Worm (Caenorhabditis elegans) whole organism, young adult: ENCODE measurements around the gene sec-61.G.

ENCODE experiments used
- C17E4.6 ChIP-seq: fragments of 200-800 bp; sonication (Bioruptor generic); IDR thresholded peaks from 2 replicates; pipeline ENCODE4 v1.3.6; 2022; ENCODE audit warnings: missing genetic modification reagents, missing genetic modification characterization, missing compliant biosample characterization
- F22D6.2 ChIP-seq: sonication (generic microtip); optimal IDR thresholded peaks from 2 replicates; lab custom pipeline; 2016; ENCODE audit warnings: mild to moderate bottlenecking, missing genetic modification characterization, missing compliant biosample characterization
- F23B12.7 ChIP-seq: sonication (generic microtip); optimal IDR thresholded peaks from 2 replicates; lab custom pipeline; 2017; ENCODE audit warnings: missing genetic modification characterization, mild to moderate bottlenecking, missing compliant biosample characterization, antibody characterized with exemption, moderate library complexity; ENCODE audit not compliant: insufficient read depth
- F37B4.10 ChIP-seq: fragments of 200-800 bp; sonication (Bioruptor generic); IDR thresholded peaks from 2 replicates; pipeline ENCODE4 v1.3.6; 2022; ENCODE audit warnings: missing genetic modification characterization, missing compliant biosample characterization
- F39B2.1 ChIP-seq: fragments of 200-800 bp; sonication (Bioruptor generic); IDR thresholded peaks from 2 replicates; pipeline ENCODE4 v1.3.6; 2022; ENCODE audit warnings: missing genetic modification reagents, missing genetic modification characterization, missing compliant biosample characterization
- F57C9.4 ChIP-seq: sonication (generic microtip); optimal IDR thresholded peaks from 2 replicates; lab custom pipeline; 2017; ENCODE audit warnings: mild to moderate bottlenecking, missing genetic modification characterization, missing compliant biosample characterization
- K11D2.4 ChIP-seq: fragments of 200-800 bp; sonication (Bioruptor generic); IDR thresholded peaks from 2 replicates; pipeline ENCODE4 v1.3.6; 2022; ENCODE audit warnings: missing genetic modification reagents, missing genetic modification characterization, missing compliant biosample characterization
- K12H6.12 ChIP-seq: fragments of 200-800 bp; sonication (Bioruptor generic); optimal IDR thresholded peaks from 2 replicates; lab custom pipeline; 2018; ENCODE audit warnings: mild to moderate bottlenecking, missing genetic modification characterization, missing compliant biosample characterization
- Y67H2A.10 ChIP-seq: fragments of 200-800 bp; sonication (Bioruptor generic); conservative IDR thresholded peaks from 2 replicates; pipeline ENCODE4 v1.3.6; 2022; ENCODE audit warnings: missing genetic modification reagents, missing genetic modification characterization, missing compliant biosample characterization
- Y79H2A.3 ChIP-seq: fragments of 200-800 bp; sonication (Bioruptor generic); conservative IDR thresholded peaks from 2 replicates; pipeline ENCODE4 v1.3.6; 2022; ENCODE audit warnings: missing genetic modification reagents, missing genetic modification characterization, missing compliant biosample characterization
- aptf-3 ChIP-seq: fragments of 200-800 bp; sonication (Bioruptor generic); IDR thresholded peaks from 2 replicates; pipeline ENCODE4 v1.3.6; 2022; ENCODE audit warnings: missing genetic modification characterization, missing compliant biosample characterization
- athp-1 ChIP-seq: sonication (generic microtip); optimal IDR thresholded peaks from 2 replicates; lab custom pipeline; 2017; ENCODE audit warnings: mild to moderate bottlenecking, missing genetic modification characterization, missing compliant biosample characterization
- attf-3 ChIP-seq: fragments of 200-800 bp; sonication (Bioruptor generic); conservative IDR thresholded peaks from 2 replicates; pipeline ENCODE4 v1.3.6; 2022; ENCODE audit warnings: missing genetic modification reagents, missing genetic modification characterization, missing compliant biosample characterization
- bed-1 ChIP-seq: fragments of 200-800 bp; sonication (Bioruptor generic); IDR thresholded peaks from 2 replicates; pipeline ENCODE4 v1.3.6; 2022; ENCODE audit warnings: missing genetic modification reagents, missing genetic modification characterization, missing compliant biosample characterization
- cebp-1 ChIP-seq, 2 experiments: fragments of 200-800 bp in 1 of 2; sonication (Bioruptor generic) in 1 of 2; sonication (generic microtip) in 1 of 2; IDR thresholded peaks in 1 of 2; optimal IDR thresholded peaks in 1 of 2; 2 replicates each; pipeline versions ENCODE4 v1.3.6 to Lab custom; 2017 to 2022; ENCODE audit warnings: missing compliant biosample characterization in 2 of 2, missing genetic modification characterization in 2 of 2, mild to moderate bottlenecking in 1 of 2, missing genetic modification reagents in 1 of 2, moderate library complexity in 1 of 2
- ceh-40 ChIP-seq: fragments of 200-800 bp; sonication (Bioruptor generic); IDR thresholded peaks from 2 replicates; pipeline ENCODE4 v1.3.6; 2022; ENCODE audit warnings: missing genetic modification characterization, missing compliant biosample characterization
- ceh-58 ChIP-seq: fragments of 200-800 bp; sonication (Bioruptor generic); IDR thresholded peaks from 2 replicates; pipeline ENCODE4 v1.3.6; 2022; ENCODE audit warnings: missing genetic modification characterization, missing compliant biosample characterization
- ceh-79 ChIP-seq: sonication (generic microtip); optimal IDR thresholded peaks from 2 replicates; lab custom pipeline; 2017; ENCODE audit warnings: mild to moderate bottlenecking, missing genetic modification characterization, missing compliant biosample characterization
- die-1 ChIP-seq: sonication (generic microtip); optimal IDR thresholded peaks from 2 replicates; lab custom pipeline; 2016; ENCODE audit warnings: missing genotype, mild to moderate bottlenecking, missing genetic modification characterization, missing compliant biosample characterization
- dpff-1 ChIP-seq: sonication (generic microtip); optimal IDR thresholded peaks from 2 replicates; lab custom pipeline; 2017; ENCODE audit warnings: mild to moderate bottlenecking, missing genetic modification characterization, missing compliant biosample characterization
- efl-1 ChIP-seq: fragments of 150-350 bp; optimal IDR thresholded peaks from 2 replicates; lab custom pipeline; 2014; ENCODE audit warnings: missing biosample characterization, missing genetic modification reagents, missing genetic modification characterization
- egl-18 ChIP-seq: fragments of 200-800 bp; sonication (Bioruptor generic); IDR thresholded peaks from 2 replicates; pipeline ENCODE4 v1.3.6; 2022; ENCODE audit warnings: missing genetic modification reagents, missing genetic modification characterization, missing compliant biosample characterization
- fkh-3 ChIP-seq: sonication (generic microtip); optimal IDR thresholded peaks from 2 replicates; lab custom pipeline; 2016; ENCODE audit warnings: mild to moderate bottlenecking, missing genetic modification characterization, missing compliant biosample characterization
- hlh-26 ChIP-seq: fragments of 200-800 bp; sonication (Bioruptor generic); conservative IDR thresholded peaks from 2 replicates; pipeline ENCODE4 v1.3.6; 2022; ENCODE audit warnings: missing genetic modification reagents, missing genetic modification characterization, missing compliant biosample characterization
- hsf-1 ChIP-seq: fragments of 200-800 bp; sonication (Bioruptor generic); IDR thresholded peaks from 2 replicates; pipeline ENCODE4 v1.3.6; 2022; ENCODE audit warnings: missing genetic modification reagents, missing genetic modification characterization, missing compliant biosample characterization
- lag-1 ChIP-seq: fragments of 200-800 bp; sonication (Bioruptor generic); IDR thresholded peaks from 2 replicates; pipeline ENCODE4 v1.3.6; 2022; ENCODE audit warnings: missing genetic modification reagents, missing genetic modification characterization, missing compliant biosample characterization
- let-526 ChIP-seq: fragments of 200-800 bp; sonication (Bioruptor generic); IDR thresholded peaks from 2 replicates; pipeline ENCODE4 v1.3.6; 2022; ENCODE audit warnings: missing genetic modification reagents, missing genetic modification characterization, missing compliant biosample characterization
- lin-35 ChIP-seq, 3 experiments: fragments of 150-350 bp in 2 of 3; sonication (generic microtip) in 1 of 3; optimal IDR thresholded peaks; 2 replicates each; lab custom pipeline; 2014 to 2018; ENCODE audit warnings: missing biosample characterization in 3 of 3, missing genetic modification characterization in 3 of 3, missing genetic modification reagents in 3 of 3
- lin-40 ChIP-seq: sonication (generic microtip); optimal IDR thresholded peaks from 2 replicates; lab custom pipeline; 2016; ENCODE audit warnings: missing genetic modification characterization, mild to moderate bottlenecking, missing compliant biosample characterization, missing genotype, missing genetic modification reagents
- madf-10 ChIP-seq: sonication (generic microtip); optimal IDR thresholded peaks from 2 replicates; lab custom pipeline; 2016; ENCODE audit warnings: mild to moderate bottlenecking, missing genetic modification characterization, missing compliant biosample characterization
- mcd-1 ChIP-seq: fragments of 200-800 bp; sonication (Bioruptor generic); IDR thresholded peaks from 2 replicates; pipeline ENCODE4 v1.3.6; 2022; ENCODE audit warnings: missing genetic modification reagents, missing genetic modification characterization, missing compliant biosample characterization
- nfya-2 ChIP-seq: fragments of 200-800 bp; sonication (Bioruptor generic); IDR thresholded peaks from 2 replicates; pipeline ENCODE4 v1.3.6; 2022; ENCODE audit warnings: missing genetic modification reagents, missing genetic modification characterization, missing compliant biosample characterization
- nhr-179 ChIP-seq: sonication (generic microtip); optimal IDR thresholded peaks from 2 replicates; lab custom pipeline; 2016; ENCODE audit warnings: mild to moderate bottlenecking, missing genetic modification characterization, missing compliant biosample characterization
- nhr-27 ChIP-seq: fragments of 200-800 bp; sonication (Bioruptor generic); optimal IDR thresholded peaks from 2 replicates; lab custom pipeline; 2018; ENCODE audit warnings: mild to moderate bottlenecking, missing genetic modification characterization, moderate library complexity, missing compliant biosample characterization
- nhr-80 ChIP-seq: sonication (generic microtip); optimal IDR thresholded peaks from 2 replicates; lab custom pipeline; 2016; ENCODE audit warnings: missing genetic modification characterization, missing compliant biosample characterization
- pbrm-1 ChIP-seq: fragments of 200-800 bp; sonication (Bioruptor generic); IDR thresholded peaks from 2 replicates; pipeline ENCODE4 v1.3.6; 2022; ENCODE audit warnings: missing genetic modification reagents, missing genetic modification characterization, missing compliant biosample characterization
- pha-4 ChIP-seq: fragments of 150-350 bp; sonication (generic microtip); optimal IDR thresholded peaks from 2 replicates; lab custom pipeline; 2014; ENCODE audit warnings: missing biosample characterization, missing genetic modification reagents, missing genetic modification characterization
- repo-1 ChIP-seq: sonication (generic microtip); optimal IDR thresholded peaks from 2 replicates; lab custom pipeline; 2017; ENCODE audit warnings: mild to moderate bottlenecking, missing genetic modification characterization, missing compliant biosample characterization
- sdz-38 ChIP-seq: sonication (generic microtip); optimal IDR thresholded peaks from 2 replicates; lab custom pipeline; 2016; ENCODE audit warnings: missing genotype, missing genetic modification characterization, missing compliant biosample characterization
- sea-2 ChIP-seq: fragments of 200-800 bp; sonication (Bioruptor generic); IDR thresholded peaks from 2 replicates; pipeline ENCODE4 v1.3.6; 2022; ENCODE audit warnings: missing genetic modification characterization, missing compliant biosample characterization
- snpc-1.1 ChIP-seq: sonication (generic microtip); optimal IDR thresholded peaks from 2 replicates; lab custom pipeline; 2017; ENCODE audit warnings: missing genetic modification characterization, mild to moderate bottlenecking, missing compliant biosample characterization, antibody characterized with exemption, moderate library complexity, missing genotype, missing genetic modification reagents; ENCODE audit not compliant: insufficient read depth
- snpc-1.3 ChIP-seq: sonication (generic microtip); optimal IDR thresholded peaks from 2 replicates; lab custom pipeline; 2017; ENCODE audit warnings: missing genetic modification characterization, mild to moderate bottlenecking, missing compliant biosample characterization, antibody characterized with exemption, moderate library complexity, missing genotype, missing genetic modification reagents; ENCODE audit not compliant: insufficient read depth
- tbp1 ChIP-seq: fragments of 200-800 bp; sonication (Bioruptor generic); optimal IDR thresholded peaks from 2 replicates; lab custom pipeline; 2018; ENCODE audit warnings: mild to moderate bottlenecking, missing genetic modification characterization, missing compliant biosample characterization
- unc-62 ChIP-seq: fragments of 150-350 bp; optimal IDR thresholded peaks from 2 replicates; lab custom pipeline; 2014; ENCODE audit warnings: missing biosample characterization, missing genetic modification reagents, missing genetic modification characterization
- zfh-2 ChIP-seq: fragments of 200-800 bp; sonication (Bioruptor generic); conservative IDR thresholded peaks from 2 replicates; pipeline ENCODE4 v1.3.6; 2022; ENCODE audit warnings: missing genetic modification reagents, missing genetic modification characterization, missing compliant biosample characterization
- ztf-18 ChIP-seq: sonication (generic microtip); optimal IDR thresholded peaks from 2 replicates; lab custom pipeline; 2016; ENCODE audit warnings: missing genotype, mild to moderate bottlenecking, missing genetic modification characterization, missing compliant biosample characterization
- ztf-26 ChIP-seq: sonication (generic microtip); optimal IDR thresholded peaks from 2 replicates; lab custom pipeline; 2017; ENCODE audit warnings: missing genetic modification characterization, missing compliant biosample characterization
- ztf-28 ChIP-seq: fragments of 200-800 bp; sonication (Bioruptor generic); IDR thresholded peaks from 2 replicates; pipeline ENCODE4 v1.3.6; 2022; ENCODE audit warnings: missing genetic modification reagents, missing genetic modification characterization, missing compliant biosample characterization

sec-61.G gene

DNA sequence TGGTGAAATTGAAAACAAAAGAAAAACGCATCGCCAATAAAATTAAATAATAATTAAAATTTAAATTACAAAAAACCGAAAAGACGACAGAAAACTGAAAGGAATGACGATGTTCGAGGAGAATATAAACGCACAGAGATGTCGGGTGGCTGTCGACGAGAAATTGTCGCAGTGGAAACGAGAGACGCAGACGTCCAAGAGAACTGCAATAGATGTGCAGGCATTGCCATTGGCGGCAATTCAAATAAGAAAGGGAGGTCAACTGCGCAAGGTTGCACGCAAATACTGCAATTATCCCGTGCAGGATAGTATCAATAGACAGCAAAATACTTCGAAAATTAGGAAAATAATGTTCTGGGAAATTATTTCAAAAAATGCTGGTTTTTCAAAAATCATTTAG lies 229 bp upstream of the sec-61.G start (continued):
- TF ChIP-seq die-1 (peak; percentile 40), ztf-28 (GFP tag; lab: Robert Waterston, UW) (peak; percentile 93), snpc-1.3 (tag; lab: Kevin White, UChicago) (peak; percentile 80), fkh-3 (tag; lab: Kevin White, UChicago) (no peak), lin-40 (tag; lab: Kevin White, UChicago) (peak; percentile 98), athp-1 (peak; percentile 99), efl-1 (GFP tag; lab: Kevin White, UChicago) (peak; percentile 98), cebp-1 (GFP tag; IDR thresholded peaks at IDR 0.05; lab: Robert Waterston, UW) (peak; percentile 72; the same call in 1 of the 2 replicates), cebp-1 (tag; optimal IDR thresholded peaks at IDR 0.05; lab: Kevin White, UChicago) (peak; percentile 93), sdz-38 (tag; lab: Kevin White, UChicago) (no peak), K12H6.12 (tag; lab: Kevin White, UChicago) (peak; percentile 97), snpc-1.1 (peak; percentile 81), ceh-79 (tag; lab: Kevin White, UChicago) (peak; percentile 91), nhr-80 (tag; lab: Kevin White, UChicago) (peak; percentile 99), ceh-58 (GFP tag; lab: Robert Waterston, UW) (0 out of 2 replicates have a peak, but pooled peaks have one; percentile 33), F23B12.7 (tag; lab: Kevin White, UChicago) (peak; percentile 89), bed-1 (GFP tag; lab: Robert Waterston, UW) (peak; percentile 95), F37B4.10 (GFP tag; lab: Robert Waterston, UW) (0 out of 2 replicates have a peak, but pooled peaks have one; percentile 90), dpff-1 (peak; percentile 84), nhr-27 (tag; lab: Kevin White, UChicago) (peak; percentile 70), lin-35 (GFP tag; optimal IDR thresholded peaks at IDR 0.05; lab: Kevin White, UChicago) (peak; percentile 94 to 99 (median 99)), sea-2 (GFP tag; lab: Robert Waterston, UW) (0 out of 2 replicates have a peak, but pooled peaks have one; percentile 42), let-526 (GFP tag; lab: Robert Waterston, UW) (peak; percentile 95), ztf-18 (tag; lab: Kevin White, UChicago) (peak; percentile 85), zfh-2 (GFP tag; lab: Robert Waterston, UW) (peak; percentile 94), unc-62 (GFP tag; lab: Kevin White, UChicago) (peak; percentile 81), C17E4.6 (peak; percentile 94), nfya-2 (GFP tag; lab: Robert Waterston, UW) (peak; percentile 97), F39B2.1 (GFP tag; lab: Robert Waterston, UW) (peak; percentile 94), Y79H2A.3 (peak; percentile 88; the same call in 1 of the 2 replicates), aptf-3 (0 out of 2 replicates have a peak, but pooled peaks have one; percentile 55), hsf-1 (GFP tag; lab: Robert Waterston, UW) (peak; percentile 90), lag-1 (GFP tag; lab: Robert Waterston, UW) (no peak), tbp1 (peak; percentile 79), pha-4 (tag; lab: Kevin White, UChicago) (peak; percentile 99), mcd-1 (GFP tag; lab: Robert Waterston, UW) (peak; percentile 98), madf-10 (peak; percentile 95), nhr-179 (tag; lab: Kevin White, UChicago) (no peak), egl-18 (GFP tag; lab: Robert Waterston, UW) (peak; percentile 79), ceh-40 (GFP tag; lab: Robert Waterston, UW) (peak; percentile 87), F57C9.4 (peak; percentile 82), hlh-26 (GFP tag; lab: Robert Waterston, UW) (no peak), ztf-26 (tag; lab: Kevin White, UChicago) (peak; percentile 94), attf-3 (GFP tag; lab: Robert Waterston, UW) (peak; percentile 83), F22D6.2 (peak; percentile 91), K11D2.4 (GFP tag; lab: Robert Waterston, UW) (peak; percentile 96), repo-1 (tag; lab: Kevin White, UChicago) (peak; percentile 93), Y67H2A.10 (GFP tag; lab: Robert Waterston, UW) (peak; percentile 91), pbrm-1 (GFP tag; lab: Robert Waterston, UW) (peak; percentile 98)
